Fruit fly (Drosophila melanogaster) whole organism, prepupa: ENCODE results near the gene AnxB9.

Source experiments
- CG15336 ChIP-seq: fragments of 200-800 bp; sonication (Bioruptor generic); IDR thresholded peaks from 2 replicates; pipeline ENCODE4 v1.3.6; 2022; ENCODE audit warnings: missing biosample characterization, missing genetic modification characterization
- CG16779 ChIP-seq: fragments of 200-800 bp; sonication (Bioruptor generic); optimal IDR thresholded peaks from 3 replicates; lab custom pipeline; 2017; ENCODE audit warnings: missing biosample characterization, mild to moderate bottlenecking, missing genetic modification characterization
- CG3032 ChIP-seq: fragments of 200-800 bp; optimal IDR thresholded peaks from 2 replicates; lab custom pipeline; 2019; ENCODE audit warnings: missing biosample characterization, mild to moderate bottlenecking, missing genetic modification characterization, moderate library complexity
- Eip93F ChIP-seq: fragments of 200-800 bp; sonication (Bioruptor generic); optimal IDR thresholded peaks from 2 replicates; lab custom pipeline; 2016; ENCODE audit warnings: missing biosample characterization, mild to moderate bottlenecking, missing genetic modification characterization
- Ets96B ChIP-seq: fragments of 200-800 bp; optimal IDR thresholded peaks from 2 replicates; lab custom pipeline; 2019; ENCODE audit warnings: missing biosample characterization, mild to moderate bottlenecking, missing genetic modification characterization, moderate library complexity
- Sox15 ChIP-seq: fragments of 200-800 bp; sonication (Bioruptor generic); optimal IDR thresholded peaks from 3 replicates; lab custom pipeline; 2016; ENCODE audit warnings: missing biosample characterization, missing genetic modification characterization
- net ChIP-seq: fragments of 200-800 bp; sonication (Bioruptor generic); optimal IDR thresholded peaks from 3 replicates; lab custom pipeline; 2016; ENCODE audit warnings: missing biosample characterization, missing genetic modification characterization
- topi ChIP-seq: fragments of 200-800 bp; sonication (Bioruptor generic); optimal IDR thresholded peaks from 3 replicates; lab custom pipeline; 2016; ENCODE audit warnings: missing biosample characterization, missing genetic modification characterization

dm6 chr3R:21080876-21081586 is 16.0 kb downstream of the AnxB9 start, which contains the start of gene HHEX:
- no peak for TF ChIP-seq Sox15 (GFP tag; lab: Kevin White, UChicago)
- TF ChIP-seq Ets96B (tag; lab: Kevin White, UChicago) = no peak
- TF ChIP-seq CG3032 (tag; lab: Kevin White, UChicago) = no peak
- no peak for TF ChIP-seq CG15336 (GFP tag; lab: Robert Waterston, UW)
- no peak for TF ChIP-seq topi (GFP tag; lab: Kevin White, UChicago)
- no peak for TF ChIP-seq CG16779 (tag; lab: Kevin White, UChicago)
- no peak for TF ChIP-seq Eip93F (GFP tag; lab: Kevin White, UChicago)
- no peak for TF ChIP-seq net (GFP tag; lab: Kevin White, UChicago)
